Fruit fly (Drosophila melanogaster): ENCODE data around the gene ssx.

The ssx gene

DNA sequence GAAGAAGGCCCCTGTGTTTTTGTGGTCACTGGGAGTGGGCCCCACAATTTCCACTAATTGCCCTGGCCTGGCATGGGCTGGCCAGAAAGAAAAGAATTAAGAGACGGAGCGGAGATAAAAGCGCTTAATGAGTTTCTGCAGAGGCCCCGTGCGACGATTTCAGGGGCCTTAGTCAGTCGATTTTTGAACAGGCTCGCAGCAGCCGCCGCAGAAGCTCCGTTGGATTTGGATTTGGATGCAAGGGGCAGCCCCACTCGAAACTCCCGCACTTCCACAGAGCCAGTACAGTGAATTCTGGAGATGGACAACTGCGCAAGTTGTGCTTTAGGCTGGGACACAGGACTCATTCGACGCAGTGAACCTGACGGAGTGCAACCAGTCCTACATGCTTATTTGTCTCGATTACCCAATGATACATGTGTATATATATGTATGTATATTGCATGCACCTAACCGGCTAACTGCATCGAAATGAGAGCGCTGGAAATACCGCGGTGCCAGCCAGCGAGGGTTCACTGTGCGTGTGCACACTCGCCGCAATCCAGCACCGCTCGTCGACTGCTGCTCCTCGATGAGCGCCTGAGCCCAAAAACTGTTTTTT lies 28.2 kb downstream of the ssx start (continued):
- TF ChIP-seq CG6163 (GFP tag; IDR thresholded peaks at IDR 0.05) (peak; percentile 82), achi (GFP tag; optimal IDR thresholded peaks at IDR 0.05) (peak; percentile 78), Lpt (GFP tag; optimal IDR thresholded peaks at IDR 0.05) (no peak), CG10631 (GFP tag; optimal IDR thresholded peaks at IDR 0.05) (peak; percentile 86), salr (GFP tag; optimal IDR thresholded peaks at IDR 0.05) (peak; percentile 48 to 63), CG11294 (GFP tag; IDR thresholded peaks at IDR 0.05) (peak; percentile 66; the same call in 1 of the 2 replicates), vri (GFP tag; optimal IDR thresholded peaks at IDR 0.05) (peak; percentile 71), CG8119 (GFP tag; IDR thresholded peaks at IDR 0.05) (peak; percentile 66), Eip93F (GFP tag; optimal IDR thresholded peaks at IDR 0.05) (peak; percentile 67), CG16779 (tag; optimal IDR thresholded peaks at IDR 0.05) (peak; percentile 51), CG3032 (tag; optimal IDR thresholded peaks at IDR 0.05) (peak; percentile 77), CG11762 (GFP tag; optimal IDR thresholded peaks at IDR 0.05; ENCODE audit: insufficient read depth) (peak; percentile 73), fkh (GFP tag; optimal IDR thresholded peaks at IDR 0.05) (no peak), Hr39 (GFP tag; optimal IDR thresholded peaks at IDR 0.05) (peak; percentile 90), fd59A (GFP tag; optimal IDR thresholded peaks at IDR 0.05) (peak; percentile 80), Sox102F (GFP tag; optimal IDR thresholded peaks at IDR 0.05) (peak; percentile 81), fd85E (GFP tag; optimal IDR thresholded peaks at IDR 0.05) (peak; percentile 17), Hr4 (GFP tag; optimal IDR thresholded peaks at IDR 0.05) (peak; percentile 77), CG6808 (GFP tag; optimal IDR thresholded peaks at IDR 0.05) (peak; percentile 77), CG15336 (GFP tag; IDR thresholded peaks at IDR 0.05) (peak; percentile 81), CG8632 (GFP tag; optimal IDR thresholded peaks at IDR 0.05) (peak; percentile 78), lz (GFP tag; optimal IDR thresholded peaks at IDR 0.05) (peak; percentile 90), CG6792 (GFP tag; optimal IDR thresholded peaks at IDR 0.05) (peak; percentile 89), eg (GFP tag; IDR thresholded peaks at IDR 0.05) (peak; percentile 79), Ets21C (GFP tag; optimal IDR thresholded peaks at IDR 0.05) (peak; percentile 84), Hr38 (GFP tag; optimal IDR thresholded peaks at IDR 0.05) (no peak), Gug (GFP tag; IDR thresholded peaks at IDR 0.05) (peak; percentile 63; the same call in 1 of the 2 replicates), CG8319 (GFP tag; optimal IDR thresholded peaks at IDR 0.05) (peak; percentile 66)

DNA sequence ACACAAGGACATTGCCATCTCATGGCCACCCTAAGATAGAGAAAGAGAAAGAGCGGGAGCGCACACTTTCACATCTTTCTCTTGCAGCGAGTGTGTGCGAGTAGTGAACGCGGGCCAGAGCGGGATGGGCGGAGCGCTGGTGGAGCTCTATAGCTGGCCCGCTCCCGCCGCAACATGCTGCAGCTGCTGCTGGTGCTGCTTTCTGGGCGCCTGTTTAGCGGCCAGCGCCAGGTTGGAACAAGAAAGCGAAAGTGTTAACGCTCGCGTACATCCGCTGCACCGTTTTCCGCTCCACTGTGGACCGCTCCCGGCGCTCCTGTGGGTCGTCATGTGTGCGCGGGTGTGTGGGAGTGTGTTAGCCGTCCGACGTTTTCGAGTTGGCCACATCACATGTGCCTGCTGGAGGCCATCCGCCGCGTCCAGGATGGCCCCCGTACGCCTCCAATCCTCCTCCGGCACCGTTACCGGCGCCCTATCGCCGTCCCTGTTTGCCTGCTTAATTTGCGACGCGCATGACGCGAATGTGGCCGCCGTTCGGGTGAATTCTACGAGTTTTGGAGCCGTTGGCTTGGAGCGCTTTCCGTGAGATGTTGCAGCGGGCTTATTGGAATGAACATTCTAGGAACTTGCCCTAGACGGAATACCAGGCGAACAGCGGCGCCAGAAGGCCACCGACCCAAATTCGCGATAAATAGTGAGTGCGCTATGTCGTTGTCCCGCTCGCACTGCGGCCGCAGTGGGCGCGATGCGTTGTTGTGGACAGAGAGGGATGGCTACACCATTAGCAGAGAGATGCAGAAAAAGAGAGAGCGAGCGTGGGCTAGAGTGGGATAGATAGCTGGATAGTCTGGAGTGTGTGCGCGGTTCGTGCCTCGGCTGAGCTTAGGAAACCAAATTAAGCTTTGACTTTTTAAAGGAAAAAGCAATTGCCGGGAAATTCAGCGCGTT lies 28.9 kb downstream of the ssx start:
- TF ChIP-seq CG3919 (GFP tag; optimal IDR thresholded peaks at IDR 0.05): no peak
- no peak for TF ChIP-seq CG31627 (GFP tag; optimal IDR thresholded peaks at IDR 0.05)
- TF ChIP-seq CG8119 (GFP tag; IDR thresholded peaks at IDR 0.05): peak; percentile 35; the same call in 2 of the 3 replicates
- peak; percentile 69 for TF ChIP-seq svp (GFP tag)
- no peak for TF ChIP-seq Hr39 (GFP tag; optimal IDR thresholded peaks at IDR 0.05)
- TF ChIP-seq dsx (GFP tag; optimal IDR thresholded peaks at IDR 0.05; ENCODE audit: poor library complexity, severe bottlenecking): no peak
- no peak for TF ChIP-seq Eip93F (GFP tag; optimal IDR thresholded peaks at IDR 0.05)
- no peak for TF ChIP-seq salr (GFP tag; optimal IDR thresholded peaks at IDR 0.05)
- TF ChIP-seq CG16779 (tag; optimal IDR thresholded peaks at IDR 0.05): no peak
- no peak for TF ChIP-seq net (GFP tag; optimal IDR thresholded peaks at IDR 0.05)
- peak; percentile 32 for TF ChIP-seq Met (GFP tag; optimal IDR thresholded peaks at IDR 0.05)
- no peak for TF ChIP-seq CG34406 (GFP tag; optimal IDR thresholded peaks at IDR 0.05)
- TF ChIP-seq cyc (GFP tag; optimal IDR thresholded peaks at IDR 0.05): no peak
- TF ChIP-seq CG11762 (GFP tag; optimal IDR thresholded peaks at IDR 0.05; ENCODE audit: insufficient read depth): no peak
- TF ChIP-seq Eip75B (GFP tag; optimal IDR thresholded peaks at IDR 0.05): peak; percentile 79
- TF ChIP-seq Hr38 (GFP tag; optimal IDR thresholded peaks at IDR 0.05): no peak
- TF ChIP-seq Eip78C (GFP tag): peak; percentile 72
- peak; percentile 19 to 24 for TF ChIP-seq ss (GFP tag; optimal IDR thresholded peaks at IDR 0.05)
- TF ChIP-seq CG7368 (GFP tag; optimal IDR thresholded peaks at IDR 0.05): peak; percentile 25
- TF ChIP-seq CG32006 (GFP tag; optimal IDR thresholded peaks at IDR 0.05): peak; percentile 28
- no peak; the same call in 2 of the 3 replicates for TF ChIP-seq CG6163 (GFP tag; IDR thresholded peaks at IDR 0.05)
- TF ChIP-seq OdsH (GFP tag; optimal IDR thresholded peaks at IDR 0.05): no peak
- TF ChIP-seq CG10669 (GFP tag; optimal IDR thresholded peaks at IDR 0.05): no peak
- peak; percentile 13 for TF ChIP-seq achi (GFP tag; optimal IDR thresholded peaks at IDR 0.05)
- peak; percentile 32 for TF ChIP-seq dac (GFP tag; optimal IDR thresholded peaks at IDR 0.05)
- TF ChIP-seq CG6276 (GFP tag; optimal IDR thresholded peaks at IDR 0.05): peak; percentile 13
- TF ChIP-seq CG1621 (tag; optimal IDR thresholded peaks at IDR 0.05): peak; percentile 52
- TF ChIP-seq CG3032 (tag; optimal IDR thresholded peaks at IDR 0.05): peak; percentile 5
- peak; percentile 46 for TF ChIP-seq Lpt (GFP tag; optimal IDR thresholded peaks at IDR 0.05)

Data from whole organism, prepupa.